Worm (Caenorhabditis elegans) whole organism, mixed stage, embryonic: ENCODE measurements around the gene cat-4.

Source experiments
- M03D4.4 ChIP-seq: sonication (generic microtip); optimal IDR thresholded peaks from 2 replicates; lab custom pipeline; 2017; ENCODE audit warnings: mild to moderate bottlenecking, missing genetic modification characterization, missing compliant biosample characterization
- bed-3 ChIP-seq: fragments of 200-800 bp; sonication (Bioruptor generic); optimal IDR thresholded peaks from 3 replicates; lab custom pipeline; 2018; ENCODE audit warnings: mild to moderate bottlenecking, missing genetic modification characterization, moderate library complexity, missing compliant biosample characterization
- blmp-1 ChIP-seq: fragments of 150-350 bp; optimal IDR thresholded peaks from 2 replicates; lab custom pipeline; 2014; ENCODE audit warnings: missing biosample characterization, missing genetic modification characterization
- ceh-39 ChIP-seq: fragments of 150-350 bp; optimal IDR thresholded peaks from 2 replicates; lab custom pipeline; 2014; ENCODE audit warnings: missing biosample characterization, missing genetic modification characterization
- ceh-43 ChIP-seq: fragments of 200-800 bp; sonication (Bioruptor generic); optimal IDR thresholded peaks from 2 replicates; lab custom pipeline; 2018; ENCODE audit warnings: mild to moderate bottlenecking, missing genetic modification characterization, moderate library complexity, missing compliant biosample characterization
- ceh-83 ChIP-seq: fragments of 200-800 bp; sonication (Bioruptor generic); optimal IDR thresholded peaks from 2 replicates; lab custom pipeline; 2018; ENCODE audit warnings: mild to moderate bottlenecking, missing genetic modification characterization, missing compliant biosample characterization
- ces-1 ChIP-seq: fragments of 150-350 bp; optimal IDR thresholded peaks from 2 replicates; lab custom pipeline; 2014; ENCODE audit warnings: missing biosample characterization, missing genetic modification reagents, missing genetic modification characterization
- cnd-1 ChIP-seq: fragments of 200-800 bp; sonication (Bioruptor generic); optimal IDR thresholded peaks from 2 replicates; lab custom pipeline; 2018; ENCODE audit warnings: mild to moderate bottlenecking, missing genetic modification characterization, missing compliant biosample characterization
- drap-1 ChIP-seq: fragments of 200-800 bp; sonication (Bioruptor generic); optimal IDR thresholded peaks from 3 replicates; lab custom pipeline; 2018; ENCODE audit warnings: mild to moderate bottlenecking, missing genetic modification characterization, missing compliant biosample characterization
- elt-1 ChIP-seq: sonication (generic microtip); optimal IDR thresholded peaks from 2 replicates; lab custom pipeline; 2017; ENCODE audit warnings: missing genetic modification characterization, mild to moderate bottlenecking, missing compliant biosample characterization, antibody characterized with exemption, moderate library complexity, borderline replicate concordance; ENCODE audit not compliant: insufficient read depth
- elt-3 ChIP-seq: fragments of 150-350 bp; optimal IDR thresholded peaks from 2 replicates; lab custom pipeline; 2014; ENCODE audit warnings: missing biosample characterization, missing genetic modification characterization
- flh-1 ChIP-seq: fragments of 200-800 bp; sonication (Bioruptor generic); optimal IDR thresholded peaks from 2 replicates; lab custom pipeline; 2018; ENCODE audit warnings: mild to moderate bottlenecking, missing genetic modification characterization, moderate library complexity, missing compliant biosample characterization
- hlh-1 ChIP-seq: fragments of 150-350 bp; optimal IDR thresholded peaks from 2 replicates; lab custom pipeline; 2014; ENCODE audit warnings: missing biosample characterization, missing genetic modification reagents, missing genetic modification characterization
- lin-13 ChIP-seq: fragments of 150-350 bp; optimal IDR thresholded peaks from 2 replicates; lab custom pipeline; 2014; ENCODE audit warnings: missing biosample characterization, missing genetic modification characterization
- lin-32 ChIP-seq: fragments of 200-800 bp; sonication (Bioruptor generic); optimal IDR thresholded peaks from 2 replicates; lab custom pipeline; 2018; ENCODE audit warnings: mild to moderate bottlenecking, missing genetic modification characterization, missing compliant biosample characterization
- lsy-2 ChIP-seq: fragments of 150-350 bp; optimal IDR thresholded peaks from 2 replicates; lab custom pipeline; 2014; ENCODE audit warnings: missing biosample characterization, missing genetic modification characterization
- mab-5 ChIP-seq: fragments of 150-350 bp; optimal IDR thresholded peaks from 2 replicates; lab custom pipeline; 2014; ENCODE audit warnings: missing biosample characterization, missing genetic modification characterization
- mep-1 ChIP-seq: fragments of 150-350 bp; optimal IDR thresholded peaks from 2 replicates; lab custom pipeline; 2017; ENCODE audit warnings: missing biosample characterization, missing genetic modification reagents, missing genetic modification characterization, inconsistent platforms
- mls-2 ChIP-seq: sonication (generic microtip); optimal IDR thresholded peaks from 2 replicates; lab custom pipeline; 2016; ENCODE audit warnings: mild to moderate bottlenecking, missing genetic modification characterization, moderate library complexity, missing compliant biosample characterization
- nhr-12 ChIP-seq: fragments of 150-350 bp; optimal IDR thresholded peaks from 2 replicates; lab custom pipeline; 2014; ENCODE audit warnings: missing biosample characterization, missing genetic modification characterization
- nhr-2 ChIP-seq: fragments of 150-350 bp; optimal IDR thresholded peaks from 2 replicates; lab custom pipeline; 2014; ENCODE audit warnings: missing biosample characterization, missing genetic modification characterization
- nhr-237 ChIP-seq: fragments of 150-350 bp; optimal IDR thresholded peaks from 2 replicates; lab custom pipeline; 2014; ENCODE audit warnings: missing biosample characterization, missing genetic modification characterization
- nhr-28 ChIP-seq: fragments of 150-350 bp; optimal IDR thresholded peaks from 2 replicates; lab custom pipeline; 2014; ENCODE audit warnings: missing biosample characterization, missing genetic modification characterization
- nhr-76 ChIP-seq: sonication (generic microtip); optimal IDR thresholded peaks from 2 replicates; lab custom pipeline; 2017; ENCODE audit warnings: missing biosample characterization, missing genetic modification characterization
- pha-4 ChIP-seq: fragments of 150-350 bp; optimal IDR thresholded peaks from 2 replicates; lab custom pipeline; 2018; ENCODE audit warnings: missing biosample characterization, missing genetic modification reagents, missing genetic modification characterization
- sem-2 ChIP-seq: fragments of 200-800 bp; sonication (Bioruptor generic); optimal IDR thresholded peaks from 2 replicates; lab custom pipeline; 2018; ENCODE audit warnings: mild to moderate bottlenecking, missing genetic modification characterization, missing compliant biosample characterization
- snpc-4 ChIP-seq: fragments of 150-350 bp; optimal IDR thresholded peaks from 2 replicates; lab custom pipeline; 2014; ENCODE audit warnings: missing biosample characterization, missing genetic modification characterization
- sptf-1 ChIP-seq: sonication (generic microtip); optimal IDR thresholded peaks from 2 replicates; lab custom pipeline; 2017; ENCODE audit warnings: mild to moderate bottlenecking, missing genetic modification characterization, moderate library complexity, missing compliant biosample characterization
- tbx-8 ChIP-seq: fragments of 200-800 bp; sonication (Bioruptor generic); optimal IDR thresholded peaks from 2 replicates; lab custom pipeline; 2018; ENCODE audit warnings: mild to moderate bottlenecking, missing genetic modification characterization, moderate library complexity, missing compliant biosample characterization
- unc-120 ChIP-seq: sonication (generic microtip); optimal IDR thresholded peaks from 2 replicates; lab custom pipeline; 2017; ENCODE audit warnings: missing genetic modification characterization, missing compliant biosample characterization; ENCODE audit not compliant: poor library complexity, severe bottlenecking
- unc-39 ChIP-seq: fragments of 150-350 bp; optimal IDR thresholded peaks from 2 replicates; lab custom pipeline; 2014; ENCODE audit warnings: missing biosample characterization, missing genetic modification characterization
- unc-62 ChIP-seq: fragments of 150-350 bp; optimal IDR thresholded peaks from 2 replicates; lab custom pipeline; 2014; ENCODE audit warnings: missing biosample characterization, missing genetic modification reagents, missing genetic modification characterization
- zip-8 ChIP-seq: fragments of 150-350 bp; optimal IDR thresholded peaks from 2 replicates; lab custom pipeline; 2014; ENCODE audit warnings: missing biosample characterization, missing genetic modification characterization

The cat-4 gene

ce11 chrV:10564830-10565365, at the start of gene cat-4:
Gene cat-4, plus strand, starts transcription at chrV:10564880.
- no peak for TF ChIP-seq sem-2 (GFP tag; lab: Kevin White, UChicago)
- no peak for TF ChIP-seq nhr-2 (tag; lab: Kevin White, UChicago)
- TF ChIP-seq tbx-8: no peak
- TF ChIP-seq zip-8 (tag; lab: Kevin White, UChicago): no peak
- TF ChIP-seq mls-2 (tag; lab: Kevin White, UChicago): no peak
- TF ChIP-seq drap-1 (GFP tag; lab: Kevin White, UChicago): no peak
- TF ChIP-seq lsy-2 (tag; lab: Kevin White, UChicago): no peak
- TF ChIP-seq mab-5 (tag; lab: Kevin White, UChicago): no peak
- no peak for TF ChIP-seq nhr-12
- no peak for TF ChIP-seq snpc-4
- TF ChIP-seq hlh-1 (tag; lab: Kevin White, UChicago): no peak

ce11 chrV:10516702-10517101, 48.0 kb upstream of the cat-4 start:
- TF ChIP-seq ces-1 (peak; percentile 48), pha-4 (no peak)

- TF ChIP-seq cnd-1 (tag; lab: Kevin White, UChicago): no peak
- TF ChIP-seq mep-1 (tag; lab: Kevin White, UChicago): peak; percentile 2
- peak; percentile 25 for TF ChIP-seq lsy-2 (tag; lab: Kevin White, UChicago)
- TF ChIP-seq tbx-8: no peak
- no peak for TF ChIP-seq hlh-1 (tag; lab: Kevin White, UChicago)
- TF ChIP-seq unc-120 (tag; lab: Kevin White, UChicago): peak; percentile 46
- no peak for TF ChIP-seq sem-2 (GFP tag; lab: Kevin White, UChicago)
These were observed 38.8 kb upstream of the cat-4 start, which contains the start of the genes C35A5.8 and hda-11 for ce11 chrV:10525902-10526301. Gene C35A5.8, minus strand, starts transcription at chrV:10525908. Gene hda-11, plus strand, starts transcription at chrV:10526184.

ce11 chrV:10528500-10528899, 36.2 kb upstream of the cat-4 start, which contains the start of gene F25D1.3:
Gene F25D1.3, plus strand, starts transcription at chrV:10528724.
- TF ChIP-seq flh-1 (GFP tag; lab: Kevin White, UChicago) (no peak), elt-3 (no peak), lin-13 (tag; lab: Kevin White, UChicago) (no peak), mep-1 (tag; lab: Kevin White, UChicago) (no peak), pha-4 (no peak), elt-1 (tag; lab: Kevin White, UChicago) (no peak), M03D4.4 (tag; lab: Kevin White, UChicago) (no peak), drap-1 (GFP tag; lab: Kevin White, UChicago) (no peak), hlh-1 (tag; lab: Kevin White, UChicago) (no peak), cnd-1 (tag; lab: Kevin White, UChicago) (no peak), nhr-2 (tag; lab: Kevin White, UChicago) (no peak), nhr-76 (tag; lab: Kevin White, UChicago) (no peak), ceh-43 (no peak), unc-62 (no peak), tbx-8 (no peak), ces-1 (no peak), blmp-1 (no peak), ceh-83 (GFP tag; lab: Kevin White, UChicago) (no peak), bed-3 (GFP tag; lab: Kevin White, UChicago) (no peak), sptf-1 (no peak)

ce11 chrV:10529600-10529999, 35.1 kb upstream of the cat-4 start:
- no peak for TF ChIP-seq nhr-12
- no peak for TF ChIP-seq ceh-39
- TF ChIP-seq nhr-28 (tag; lab: Kevin White, UChicago): no peak
- no peak for TF ChIP-seq ceh-83 (GFP tag; lab: Kevin White, UChicago)
- no peak for TF ChIP-seq unc-39
- no peak for TF ChIP-seq nhr-237 (tag; lab: Kevin White, UChicago)
- TF ChIP-seq mls-2 (tag; lab: Kevin White, UChicago): no peak
- TF ChIP-seq drap-1 (GFP tag; lab: Kevin White, UChicago): no peak
- TF ChIP-seq sptf-1: no peak
- no peak for TF ChIP-seq sem-2 (GFP tag; lab: Kevin White, UChicago)
- no peak for TF ChIP-seq blmp-1
- TF ChIP-seq mep-1 (tag; lab: Kevin White, UChicago): no peak
- no peak for TF ChIP-seq pha-4
- no peak for TF ChIP-seq elt-1 (tag; lab: Kevin White, UChicago)
- no peak for TF ChIP-seq lin-32 (GFP tag; lab: Kevin White, UChicago)
- TF ChIP-seq zip-8 (tag; lab: Kevin White, UChicago): no peak
